Worm (Caenorhabditis elegans) whole organism, L1 larva: ENCODE results near the gene srb-11.
A peak's percentile ranks its signal among the peaks of the same experiment; 100 is the strongest.
"Not testable (repeated sequence)": the region's sequence is repeated elsewhere in the genome, so short reads cannot be mapped to it uniquely, and the experiment has no call there.

Source experiments
- C16A3.4 ChIP-seq: fragments of 150-350 bp; optimal IDR thresholded peaks from 2 replicates; lab custom pipeline; 2014; ENCODE audit warnings: missing biosample characterization, missing genetic modification characterization
- Y116A8C.19 ChIP-seq: sonication (generic microtip); optimal IDR thresholded peaks from 2 replicates; lab custom pipeline; 2016; ENCODE audit warnings: missing compliant biosample characterization, missing genetic modification characterization, borderline replicate concordance
- blmp-1 ChIP-seq: fragments of 150-350 bp; optimal IDR thresholded peaks from 2 replicates; lab custom pipeline; 2014; ENCODE audit warnings: missing biosample characterization, missing genetic modification characterization
- efl-1 ChIP-seq, 4 experiments: fragments of 150-350 bp; optimal IDR thresholded peaks in 3 of 4; peaks in 1 of 4; 1 replicate in 1 of 4; 2 replicates in 3 of 4; lab custom pipeline; 2014; ENCODE audit warnings: missing biosample characterization in 2 of 4, missing genetic modification characterization in 2 of 4, missing genetic modification reagents in 2 of 4
- egl-27 ChIP-seq, 2 experiments: fragments of 150-350 bp in 1 of 2; sonication (generic microtip); optimal IDR thresholded peaks; 3 replicates each; lab custom pipeline; 2017 to 2018; ENCODE audit warnings: missing biosample characterization in 2 of 2, missing genetic modification characterization in 2 of 2, missing genetic modification reagents in 2 of 2
- elt-3 ChIP-seq, 6 experiments: fragments of 150-350 bp in 1 of 6; sonication (generic microtip); optimal IDR thresholded peaks; 2 replicates each; lab custom pipeline; 2017 to 2018; ENCODE audit warnings: missing biosample characterization in 6 of 6, missing genetic modification characterization in 6 of 6, inconsistent platforms in 1 of 6
- fkh-10 ChIP-seq: sonication (generic microtip); optimal IDR thresholded peaks from 2 replicates; lab custom pipeline; 2017; ENCODE audit warnings: missing biosample characterization, missing genetic modification reagents, missing genetic modification characterization
- fkh-8 ChIP-seq: sonication (generic microtip); optimal IDR thresholded peaks from 2 replicates; lab custom pipeline; 2016; ENCODE audit warnings: mild to moderate bottlenecking, missing genetic modification characterization, missing compliant biosample characterization
- fos-1 ChIP-seq: fragments of 150-350 bp; optimal IDR thresholded peaks from 2 replicates; lab custom pipeline; 2014; ENCODE audit warnings: missing biosample characterization, missing genetic modification characterization
- grh-1 ChIP-seq: fragments of 200-800 bp; sonication (Bioruptor generic); IDR thresholded peaks from 2 replicates; pipeline ENCODE4 v1.3.6; 2022; ENCODE audit warnings: missing genetic modification reagents, missing genetic modification characterization, missing compliant biosample characterization
- hpl-2 ChIP-seq: fragments of 150-350 bp; optimal IDR thresholded peaks from 2 replicates; lab custom pipeline; 2014; ENCODE audit warnings: missing biosample characterization, missing genetic modification reagents, missing genetic modification characterization
- irx-1 ChIP-seq: sonication (generic microtip); optimal IDR thresholded peaks from 2 replicates; lab custom pipeline; 2016; ENCODE audit warnings: missing genetic modification characterization, missing compliant biosample characterization
- lin-14 ChIP-seq: fragments of 200-800 bp; sonication (Bioruptor generic); optimal IDR thresholded peaks from 2 replicates; lab custom pipeline; 2018; ENCODE audit warnings: mild to moderate bottlenecking, missing genetic modification characterization, moderate library complexity, missing compliant biosample characterization
- lin-35 ChIP-seq, 2 experiments: fragments of 150-350 bp; optimal IDR thresholded peaks; 2 replicates each; lab custom pipeline; 2014; ENCODE audit warnings: missing biosample characterization in 2 of 2, missing genetic modification characterization in 2 of 2, missing genetic modification reagents in 2 of 2
- lin-39 ChIP-seq: fragments of 150-350 bp; optimal IDR thresholded peaks from 2 replicates; lab custom pipeline; 2014; ENCODE audit warnings: missing biosample characterization, missing genetic modification reagents, missing genetic modification characterization
- lsy-2 ChIP-seq, 2 experiments: fragments of 150-350 bp; optimal IDR thresholded peaks; 2 replicates each; lab custom pipeline; 2014; ENCODE audit warnings: missing biosample characterization in 2 of 2, missing genetic modification characterization in 2 of 2
- nhr-12 ChIP-seq: sonication (generic microtip); optimal IDR thresholded peaks from 2 replicates; lab custom pipeline; 2017; ENCODE audit warnings: missing biosample characterization, missing genetic modification characterization
- nhr-19 ChIP-seq: fragments of 200-800 bp; sonication (Bioruptor generic); conservative IDR thresholded peaks from 2 replicates; pipeline ENCODE4 v1.3.6; 2022; ENCODE audit warnings: missing genetic modification characterization, missing compliant biosample characterization
- nhr-20 ChIP-seq: sonication (generic microtip); optimal IDR thresholded peaks from 2 replicates; lab custom pipeline; 2016; ENCODE audit warnings: mild to moderate bottlenecking, missing genetic modification characterization, missing compliant biosample characterization
- nhr-71 ChIP-seq: sonication (generic microtip); optimal IDR thresholded peaks from 2 replicates; lab custom pipeline; 2016; ENCODE audit warnings: mild to moderate bottlenecking, missing genetic modification characterization, moderate library complexity, missing compliant biosample characterization
- nhr-85 ChIP-seq: sonication (generic microtip); peaks from one replicate; lab custom pipeline; 2016; ENCODE audit warnings: missing genetic modification characterization, inconsistent platforms, missing compliant biosample characterization
- nhr-90 ChIP-seq: sonication (generic microtip); optimal IDR thresholded peaks from 2 replicates; lab custom pipeline; 2016; ENCODE audit warnings: mild to moderate bottlenecking, missing genetic modification characterization, missing compliant biosample characterization; ENCODE audit not compliant: poor library complexity
- pqm-1 ChIP-seq: sonication (generic microtip); optimal IDR thresholded peaks from 3 replicates; lab custom pipeline; 2017; ENCODE audit warnings: missing biosample characterization, missing genetic modification characterization
- rnt-1 ChIP-seq: sonication (generic microtip); optimal IDR thresholded peaks from 2 replicates; lab custom pipeline; 2016; ENCODE audit warnings: mild to moderate bottlenecking, missing genetic modification characterization, moderate library complexity, missing compliant biosample characterization
- skn-1 ChIP-seq: fragments of 150-350 bp; optimal IDR thresholded peaks from 2 replicates; lab custom pipeline; 2014; ENCODE audit warnings: missing biosample characterization, missing genetic modification characterization
- snu-23 ChIP-seq: sonication (generic microtip); optimal IDR thresholded peaks from 2 replicates; lab custom pipeline; 2016; ENCODE audit warnings: missing genetic modification characterization, missing compliant biosample characterization
- sox-4 ChIP-seq: sonication (generic microtip); optimal IDR thresholded peaks from 2 replicates; lab custom pipeline; 2016; ENCODE audit warnings: missing genetic modification characterization, missing compliant biosample characterization
- swsn-7 ChIP-seq: sonication (generic microtip); optimal IDR thresholded peaks from 2 replicates; lab custom pipeline; 2016; ENCODE audit warnings: missing genetic modification characterization, missing compliant biosample characterization
- tlp-1 ChIP-seq: fragments of 150-350 bp; optimal IDR thresholded peaks from 2 replicates; lab custom pipeline; 2014; ENCODE audit warnings: missing biosample characterization, missing genetic modification characterization
- unc-130 ChIP-seq: fragments of 150-350 bp; optimal IDR thresholded peaks from 2 replicates; lab custom pipeline; 2017; ENCODE audit warnings: missing biosample characterization, missing genetic modification characterization, inconsistent platforms
- vab-15 ChIP-seq: sonication (generic microtip); optimal IDR thresholded peaks from 2 replicates; lab custom pipeline; 2017; ENCODE audit warnings: missing genotype, mild to moderate bottlenecking, missing genetic modification characterization, missing compliant biosample characterization

Gene srb-11

ce11 chrIII:6519949-6520348, 27.2 kb upstream of the srb-11 start, which contains the start of gene C09E7.10:
Gene C09E7.10 (minus strand): TSS chrIII:6520049.
- TF ChIP-seq irx-1 (tag; lab: Kevin White, UChicago): no peak
- TF ChIP-seq, all 84 proteins: peak for 0

ce11 chrIII:6514673-6515072, 22.0 kb upstream of the srb-11 start, which contains the start of gene acr-5:
Gene acr-5 (minus strand): TSS chrIII:6514773.
- TF ChIP-seq rnt-1 (tag; lab: Kevin White, UChicago) (no peak), fkh-10 (GFP tag; lab: Kevin White, UChicago) (no peak)

ce11 chrIII:6513759-6514158, 21.1 kb upstream of the srb-11 start:
- not testable (repeated sequence) for TF ChIP-seq efl-1 (optimal IDR thresholded peaks at IDR 0.05; lab: Kevin White, UChicago)
- peak in 1 of 2 experiments; percentile 20 for TF ChIP-seq efl-1 (GFP tag; optimal IDR thresholded peaks at IDR 0.05 in 1 of 2; lab: Kevin White, UChicago)

- TF ChIP-seq swsn-7 (tag; lab: Kevin White, UChicago) (no peak), nhr-90 (tag; lab: Kevin White, UChicago) (peak; percentile 31), skn-1 (tag; lab: Kevin White, UChicago) (no peak), nhr-71 (tag; lab: Kevin White, UChicago) (peak; percentile 54), nhr-85 (peak; percentile 75), elt-3 (tag; optimal IDR thresholded peaks at IDR 0.05; lab: Kevin White, UChicago) (peak in 2 of 6 experiments; percentile 31 to 93), lsy-2 (tag; optimal IDR thresholded peaks at IDR 0.05; lab: Kevin White, UChicago) (peak in 1 of 2 experiments; percentile 15), efl-1 (optimal IDR thresholded peaks at IDR 0.05; lab: Kevin White, UChicago) (no peak), efl-1 (GFP tag; optimal IDR thresholded peaks at IDR 0.05 in 1 of 2; lab: Kevin White, UChicago) (peak in 1 of 2 experiments; percentile 5), Y116A8C.19 (no peak), blmp-1 (tag; lab: Kevin White, UChicago) (peak; percentile 29), nhr-20 (tag; lab: Kevin White, UChicago) (peak; percentile 37), lin-14 (peak; percentile 26), lin-35 (GFP tag; optimal IDR thresholded peaks at IDR 0.05; lab: Kevin White, UChicago) (peak in 1 of 2 experiments; percentile 31)
- TF ChIP-seq, all 84 proteins: peak for 10
These were observed 16.6 kb upstream of the srb-11 start for ce11 chrIII:6509301-6509700.

- TF ChIP-seq nhr-20 (tag; lab: Kevin White, UChicago) (peak; percentile 58), elt-3 (tag; optimal IDR thresholded peaks at IDR 0.05; lab: Kevin White, UChicago) (peak in 1 of 6 experiments; percentile 93), fos-1 (tag; lab: Kevin White, UChicago) (no peak), unc-130 (peak; percentile 24), nhr-85 (peak; percentile 72), snu-23 (GFP tag; lab: Kevin White, UChicago) (peak; percentile 28), lin-35 (GFP tag; optimal IDR thresholded peaks at IDR 0.05; lab: Kevin White, UChicago) (peak in 1 of 2 experiments; percentile 33), pqm-1 (no peak), nhr-19 (GFP tag; lab: Robert Waterston, UW) (peak; percentile 49), tlp-1 (tag; lab: Kevin White, UChicago) (no peak), lin-14 (peak; percentile 8), efl-1 (optimal IDR thresholded peaks at IDR 0.05; lab: Kevin White, UChicago) (no peak), efl-1 (GFP tag; optimal IDR thresholded peaks at IDR 0.05 in 1 of 2; lab: Kevin White, UChicago) (no peak), nhr-90 (tag; lab: Kevin White, UChicago) (peak; percentile 14), fkh-8 (tag; lab: Kevin White, UChicago) (no peak), nhr-71 (tag; lab: Kevin White, UChicago) (peak; percentile 42), blmp-1 (tag; lab: Kevin White, UChicago) (peak; percentile 47)
- TF ChIP-seq, all 84 proteins: peak for 11
These were observed 15.6 kb upstream of the srb-11 start for ce11 chrIII:6508327-6508726.

- TF ChIP-seq vab-15 (tag; lab: Kevin White, UChicago) (no peak), nhr-12 (tag; lab: Kevin White, UChicago) (no peak), egl-27 (tag; optimal IDR thresholded peaks at IDR 0.05; lab: Kevin White, UChicago) (no peak), C16A3.4 (tag; lab: Kevin White, UChicago) (no peak), blmp-1 (tag; lab: Kevin White, UChicago) (no peak), sox-4 (tag; lab: Kevin White, UChicago) (no peak), lin-39 (tag; lab: Kevin White, UChicago) (no peak), grh-1 (GFP tag; lab: Robert Waterston, UW) (no peak), hpl-2 (GFP tag; lab: Kevin White, UChicago) (no peak)
- TF ChIP-seq, all 84 proteins: peak for 0
These were observed 15.1 kb upstream of the srb-11 start, which contains the start of gene F23F12.12 for ce11 chrIII:6507832-6508231. Gene F23F12.12 (plus strand): TSS chrIII:6508132.
